Fruit fly (Drosophila melanogaster) Kc167 (cell line): ENCODE data around the gene CG12983.

Source experiments
- Myc ChIP-seq: fragments of >200 bp; optimal IDR thresholded peaks from 2 replicates; lab custom pipeline; 2017; ENCODE audit warnings: missing external identifiers
- Sin3A ChIP-seq: fragments of >200 bp; optimal IDR thresholded peaks from 2 replicates; lab custom pipeline; 2018; ENCODE audit warnings: missing external identifiers
- h ChIP-seq: fragments of >200 bp; optimal IDR thresholded peaks from 3 replicates; lab custom pipeline; 2018; ENCODE audit warnings: missing external identifiers
- insv ChIP-seq: fragments of >200 bp; optimal IDR thresholded peaks from 3 replicates; lab custom pipeline; 2018; ENCODE audit warnings: missing external identifiers
- psq ChIP-seq: fragments of >200 bp; optimal IDR thresholded peaks from 2 replicates; lab custom pipeline; 2017; ENCODE audit warnings: missing external identifiers
- ttk ChIP-seq: sonication (Bioruptor generic); optimal IDR thresholded peaks from 2 replicates; lab custom pipeline; 2017; ENCODE audit warnings: missing external identifiers

DNA sequence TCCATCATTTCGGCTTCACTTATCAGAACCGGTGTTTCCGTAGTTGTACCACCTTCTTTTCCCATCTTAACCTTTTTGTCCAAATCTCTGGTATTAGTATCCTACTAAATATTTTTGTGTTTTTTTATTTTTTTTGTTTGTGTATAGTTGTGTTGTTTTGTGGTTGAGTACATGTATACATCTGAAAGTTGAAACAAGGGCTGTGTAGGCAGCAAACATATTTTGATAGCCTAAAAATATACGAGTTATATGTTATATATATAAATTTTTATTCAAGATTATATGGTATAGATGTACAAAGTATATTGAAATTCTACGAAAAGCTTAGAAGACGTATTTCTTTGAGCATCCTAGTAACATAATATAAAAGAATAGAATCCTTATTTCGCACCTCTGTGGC, 4.0 kb upstream of the CG12983 start, which contains the start of gene CG33287:
- TF ChIP-seq h (lab: Kevin White, UChicago) (no peak), insv (no peak), psq (no peak), Sin3A (lab: Kevin White, UChicago) (no peak), Myc (lab: Kevin White, UChicago) (no peak), ttk (lab: Kevin White, UChicago) (no peak)
